Fruit fly (Drosophila melanogaster): ENCODE measurements around the gene CG14913.

DNA sequence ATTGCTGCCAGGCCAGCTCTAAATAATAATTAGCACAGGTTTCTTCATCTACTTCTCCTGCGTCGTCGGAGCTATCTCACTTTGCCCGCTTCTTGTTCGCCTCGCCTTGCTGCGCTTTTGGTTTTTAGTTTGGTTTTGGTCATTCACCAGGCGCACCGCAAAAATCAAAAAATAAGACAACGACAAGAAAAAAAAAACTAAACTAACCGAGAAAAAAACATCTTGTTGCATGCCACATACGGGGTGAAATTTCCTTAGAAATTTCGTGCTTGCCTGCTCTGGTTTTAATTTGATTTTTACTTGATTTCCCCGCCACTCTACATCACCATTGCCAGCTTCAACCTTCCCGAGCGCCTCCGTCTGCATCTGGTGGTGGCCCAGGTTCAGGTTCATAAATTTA is 25.0 kb downstream of the CG14913 start:
- TF ChIP-seq CG1620 (GFP tag; optimal IDR thresholded peaks at IDR 0.05) (no peak), CG33017 (tag; optimal IDR thresholded peaks at IDR 0.05) (no peak), Mnt (GFP tag; optimal IDR thresholded peaks at IDR 0.05) (no peak), toe (GFP tag; optimal IDR thresholded peaks at IDR 0.05) (no peak), Hr96 (GFP tag; optimal IDR thresholded peaks at IDR 0.05) (no peak)

Measured in whole organism, adult.